Fruit fly (Drosophila melanogaster): ENCODE measurements around the gene Mondo.

The Mondo gene

dm6 chr2L:21309754-21310426 is at the start of gene Mondo:
Gene Mondo (minus strand): TSS chr2L:21310050.
- no peak for TF ChIP-seq Dll (optimal IDR thresholded peaks at IDR 0.05)
- TF ChIP-seq EcR (GFP tag; optimal IDR thresholded peaks at IDR 0.05): no peak
- TF ChIP-seq CG8478 (optimal IDR thresholded peaks at IDR 0.05): no peak
- no peak for TF ChIP-seq pan (optimal IDR thresholded peaks at IDR 0.05)
- no peak for TF ChIP-seq psq (optimal IDR thresholded peaks at IDR 0.05)
- no peak for TF ChIP-seq usp (GFP tag; optimal IDR thresholded peaks at IDR 0.05)

dm6 chr2L:21344203-21344753 is 34.4 kb upstream of the Mondo start, which contains the start of gene Tsp39D:
Gene Tsp39D (plus strand): TSS chr2L:21344607.
- TF ChIP-seq EcR (GFP tag; optimal IDR thresholded peaks at IDR 0.05) (no peak), CG8478 (optimal IDR thresholded peaks at IDR 0.05) (no peak)

DNA sequence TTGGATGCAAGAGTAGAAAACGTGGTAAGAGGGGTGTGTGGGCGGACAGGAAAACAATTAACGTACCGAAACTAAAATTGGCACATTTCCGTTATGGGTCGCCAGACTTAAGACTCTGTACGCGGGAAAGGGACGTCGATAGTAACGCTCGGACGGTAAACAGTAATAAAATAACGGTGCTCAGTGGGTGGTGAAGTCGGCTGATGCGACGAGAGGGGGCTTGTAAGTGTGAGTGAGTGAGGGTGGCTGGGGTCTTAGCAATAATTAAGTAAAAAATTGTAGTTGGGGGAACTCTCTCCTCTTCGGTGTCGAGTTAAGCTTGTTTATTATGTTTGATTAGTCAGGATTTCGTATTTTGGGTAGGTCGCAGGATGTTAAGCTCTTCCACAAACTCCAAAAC is 31.9 kb upstream of the Mondo start:
- TF ChIP-seq EcR (GFP tag; optimal IDR thresholded peaks at IDR 0.05): no peak
- no peak for TF ChIP-seq Dll (optimal IDR thresholded peaks at IDR 0.05)

dm6 chr2L:21331502-21331901 is 21.7 kb upstream of the Mondo start, which contains the start of gene dimm:
Gene dimm (plus strand): TSS chr2L:21331756.
- TF ChIP-seq usp (GFP tag; optimal IDR thresholded peaks at IDR 0.05) (no peak), CG8478 (optimal IDR thresholded peaks at IDR 0.05) (no peak), psq (optimal IDR thresholded peaks at IDR 0.05) (no peak), Dll (optimal IDR thresholded peaks at IDR 0.05) (no peak), EcR (GFP tag; optimal IDR thresholded peaks at IDR 0.05) (no peak), pan (optimal IDR thresholded peaks at IDR 0.05) (no peak)

- TF ChIP-seq psq (optimal IDR thresholded peaks at IDR 0.05) (no peak), CG8478 (optimal IDR thresholded peaks at IDR 0.05) (no peak), Dll (optimal IDR thresholded peaks at IDR 0.05) (no peak), usp (GFP tag; optimal IDR thresholded peaks at IDR 0.05) (no peak)
Measured at dm6 chr2L:21330823-21331222, 21.0 kb upstream of the Mondo start.

DNA sequence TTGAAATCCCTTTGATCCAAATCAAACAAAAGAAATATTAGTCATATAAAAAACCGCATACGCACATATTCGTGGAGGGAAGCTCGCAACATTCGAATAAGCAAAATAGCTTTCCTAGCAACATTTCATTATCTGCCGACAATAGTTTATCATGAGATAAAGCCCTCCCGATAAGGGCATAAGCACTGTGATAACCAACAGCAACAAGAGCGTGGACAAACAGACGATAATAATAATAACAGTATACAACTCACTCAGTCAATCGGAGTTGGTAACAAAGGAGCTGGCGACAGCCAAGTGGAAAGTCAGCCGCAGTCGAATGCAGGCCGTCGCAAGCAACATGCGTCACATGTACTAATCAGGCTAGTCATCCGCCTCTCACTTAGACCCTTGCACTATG is 19.5 kb upstream of the Mondo start:
- TF ChIP-seq pan (optimal IDR thresholded peaks at IDR 0.05): no peak
- TF ChIP-seq psq (optimal IDR thresholded peaks at IDR 0.05): no peak
- no peak for TF ChIP-seq usp (GFP tag; optimal IDR thresholded peaks at IDR 0.05)
- no peak for TF ChIP-seq CG8478 (optimal IDR thresholded peaks at IDR 0.05)
- no peak for TF ChIP-seq Dll (optimal IDR thresholded peaks at IDR 0.05)
- TF ChIP-seq EcR (GFP tag; optimal IDR thresholded peaks at IDR 0.05): no peak

DNA sequence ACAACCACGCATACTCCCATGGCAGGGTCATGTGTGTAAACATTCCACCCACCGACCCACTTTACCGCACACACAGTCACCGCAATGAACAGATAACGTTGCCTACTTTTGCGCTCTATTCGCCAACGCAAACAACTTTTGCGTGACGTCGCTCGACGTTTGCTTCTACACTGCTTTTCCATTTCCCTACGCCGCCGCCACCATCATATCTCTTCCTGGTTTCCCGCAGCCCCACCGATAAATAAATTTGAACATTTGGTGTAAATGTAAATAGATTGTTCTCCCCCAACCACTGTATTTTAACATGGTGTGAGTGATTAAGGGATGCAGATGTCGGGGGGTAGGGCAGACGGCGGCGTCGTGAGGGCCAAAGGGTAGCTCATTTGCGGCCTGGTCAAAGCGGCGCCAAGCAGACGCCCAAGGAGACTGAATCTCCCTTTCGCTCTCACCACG is 14.6 kb upstream of the Mondo start:
- TF ChIP-seq pan (optimal IDR thresholded peaks at IDR 0.05): no peak
- no peak for TF ChIP-seq psq (optimal IDR thresholded peaks at IDR 0.05)
- TF ChIP-seq Dll (optimal IDR thresholded peaks at IDR 0.05): no peak
- no peak for TF ChIP-seq CG8478 (optimal IDR thresholded peaks at IDR 0.05)
- TF ChIP-seq EcR (GFP tag; optimal IDR thresholded peaks at IDR 0.05): no peak
- TF ChIP-seq usp (GFP tag; optimal IDR thresholded peaks at IDR 0.05): no peak

DNA sequence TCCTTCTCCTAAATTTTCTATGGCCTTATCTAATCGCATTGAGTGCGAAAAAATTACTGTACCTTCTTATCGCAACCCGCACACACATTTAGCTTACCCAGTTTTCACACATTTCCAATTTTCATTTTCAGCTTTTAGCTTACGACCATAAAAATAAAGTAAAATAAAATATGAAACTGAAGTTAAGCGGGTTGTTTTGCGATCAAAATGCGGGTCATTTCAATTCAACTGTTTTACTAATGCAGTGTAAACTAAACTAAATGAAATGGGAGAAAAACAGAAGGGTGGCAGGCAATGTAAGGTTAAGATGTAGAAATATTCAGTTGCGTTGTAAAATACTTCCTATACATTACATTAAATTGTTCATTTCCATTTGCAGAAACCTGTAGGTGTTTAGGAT is 12.3 kb upstream of the Mondo start:
- TF ChIP-seq Dll (optimal IDR thresholded peaks at IDR 0.05): no peak
- TF ChIP-seq pan (optimal IDR thresholded peaks at IDR 0.05): no peak
- TF ChIP-seq psq (optimal IDR thresholded peaks at IDR 0.05): no peak
- no peak for TF ChIP-seq usp (GFP tag; optimal IDR thresholded peaks at IDR 0.05)
- TF ChIP-seq EcR (GFP tag; optimal IDR thresholded peaks at IDR 0.05): no peak
- no peak for TF ChIP-seq CG8478 (optimal IDR thresholded peaks at IDR 0.05)

DNA sequence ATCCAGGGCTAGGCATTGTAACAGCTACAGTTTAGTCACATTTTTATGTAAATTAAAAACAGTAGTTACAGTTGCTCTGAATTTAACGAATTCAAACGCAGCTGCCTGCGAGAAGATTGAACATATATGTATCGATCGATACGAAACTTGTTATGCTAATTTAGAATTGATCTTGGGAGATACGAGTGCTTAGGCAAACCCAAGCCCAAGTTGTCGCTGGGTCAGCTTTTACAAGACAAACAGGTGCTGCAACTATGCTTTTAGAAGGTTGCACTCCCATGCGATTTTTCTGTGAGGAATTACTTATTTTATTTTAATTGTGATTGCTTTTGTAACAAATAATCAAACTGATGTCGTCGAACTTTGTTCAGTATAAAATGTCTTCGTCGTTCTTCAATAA is 6.9 kb upstream of the Mondo start:
- TF ChIP-seq psq (optimal IDR thresholded peaks at IDR 0.05): no peak
- no peak for TF ChIP-seq CG8478 (optimal IDR thresholded peaks at IDR 0.05)
- TF ChIP-seq EcR (GFP tag; optimal IDR thresholded peaks at IDR 0.05): no peak
- no peak for TF ChIP-seq pan (optimal IDR thresholded peaks at IDR 0.05)
- no peak for TF ChIP-seq usp (GFP tag; optimal IDR thresholded peaks at IDR 0.05)
- no peak for TF ChIP-seq Dll (optimal IDR thresholded peaks at IDR 0.05)

DNA sequence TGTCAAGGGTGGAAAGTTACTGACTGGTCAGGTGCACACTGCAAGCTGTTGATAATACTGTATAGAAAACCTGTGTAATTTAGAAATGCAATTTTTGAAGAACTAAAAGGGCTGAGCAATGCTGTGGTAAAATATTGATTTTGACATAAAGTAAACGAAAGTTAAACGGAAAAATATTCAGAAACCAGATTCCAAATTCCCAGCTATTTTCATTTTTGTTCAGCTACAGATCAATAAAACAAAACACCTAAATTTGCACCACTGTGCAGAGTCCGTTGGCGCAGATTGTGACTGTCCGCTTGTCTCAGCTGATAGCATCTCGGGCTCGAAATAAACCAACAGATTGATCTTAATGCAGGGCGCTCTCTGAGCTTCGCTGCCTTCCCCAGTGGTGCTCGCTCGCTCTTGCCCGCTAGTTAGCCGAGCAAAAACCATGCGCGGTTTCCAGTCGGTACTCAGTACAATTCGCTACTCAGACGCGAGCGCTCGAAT is 4.1 kb upstream of the Mondo start, which contains the start of gene CG46314:
Gene CG46314 (plus strand): TSS at position 452 of the 492 bp plus-strand sequence.
- TF ChIP-seq CG8478 (optimal IDR thresholded peaks at IDR 0.05): no peak
- no peak for TF ChIP-seq Dll (optimal IDR thresholded peaks at IDR 0.05)
- no peak for TF ChIP-seq psq (optimal IDR thresholded peaks at IDR 0.05)
- no peak for TF ChIP-seq usp (GFP tag; optimal IDR thresholded peaks at IDR 0.05)
- TF ChIP-seq EcR (GFP tag; optimal IDR thresholded peaks at IDR 0.05): no peak
- no peak for TF ChIP-seq pan (optimal IDR thresholded peaks at IDR 0.05)

DNA sequence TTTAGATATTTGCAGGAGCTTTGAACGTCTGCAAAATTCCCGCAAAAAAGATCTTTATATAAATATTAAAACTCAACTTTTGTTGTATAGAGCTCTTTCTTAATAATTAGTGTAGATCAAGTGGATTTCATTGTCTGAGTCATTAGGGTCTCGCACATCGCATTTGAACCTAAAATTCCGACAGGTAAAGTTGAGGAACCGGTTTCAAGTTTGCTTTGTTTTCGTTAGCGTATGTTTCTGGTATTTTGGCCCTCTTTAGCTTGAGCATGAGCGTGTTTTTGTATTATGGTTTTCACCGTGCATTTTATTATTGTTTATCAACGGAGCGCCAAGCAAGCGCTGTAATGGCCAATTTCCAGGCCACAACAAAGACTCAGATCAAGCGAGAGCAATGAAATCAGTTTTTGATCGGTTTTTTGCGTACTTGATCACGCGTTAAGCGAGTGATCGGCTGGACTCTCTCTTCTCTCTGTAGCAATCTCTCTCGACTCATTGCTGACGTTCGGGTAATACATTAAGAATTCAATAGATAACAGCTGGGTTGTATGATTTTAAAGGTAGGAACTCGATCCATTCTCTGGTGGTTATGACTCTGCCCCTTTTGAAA is 3.1 kb upstream of the Mondo start:
- no peak for TF ChIP-seq CG8478 (optimal IDR thresholded peaks at IDR 0.05)
- TF ChIP-seq Dll (optimal IDR thresholded peaks at IDR 0.05): no peak
- no peak for TF ChIP-seq psq (optimal IDR thresholded peaks at IDR 0.05)
- no peak for TF ChIP-seq pan (optimal IDR thresholded peaks at IDR 0.05)
- no peak for TF ChIP-seq usp (GFP tag; optimal IDR thresholded peaks at IDR 0.05)
- TF ChIP-seq EcR (GFP tag; optimal IDR thresholded peaks at IDR 0.05): no peak

- TF ChIP-seq CG8478 (optimal IDR thresholded peaks at IDR 0.05) (no peak), psq (optimal IDR thresholded peaks at IDR 0.05) (no peak), pan (optimal IDR thresholded peaks at IDR 0.05) (no peak), Dll (optimal IDR thresholded peaks at IDR 0.05) (no peak), EcR (GFP tag; optimal IDR thresholded peaks at IDR 0.05) (no peak), usp (GFP tag; optimal IDR thresholded peaks at IDR 0.05) (no peak)
Measured at dm6 chr2L:21311200-21311689, 1.4 kb upstream of the Mondo start.
